Worm (Caenorhabditis elegans): ENCODE measurements around the gene F17E9.5.

The F17E9.5 gene

DNA sequence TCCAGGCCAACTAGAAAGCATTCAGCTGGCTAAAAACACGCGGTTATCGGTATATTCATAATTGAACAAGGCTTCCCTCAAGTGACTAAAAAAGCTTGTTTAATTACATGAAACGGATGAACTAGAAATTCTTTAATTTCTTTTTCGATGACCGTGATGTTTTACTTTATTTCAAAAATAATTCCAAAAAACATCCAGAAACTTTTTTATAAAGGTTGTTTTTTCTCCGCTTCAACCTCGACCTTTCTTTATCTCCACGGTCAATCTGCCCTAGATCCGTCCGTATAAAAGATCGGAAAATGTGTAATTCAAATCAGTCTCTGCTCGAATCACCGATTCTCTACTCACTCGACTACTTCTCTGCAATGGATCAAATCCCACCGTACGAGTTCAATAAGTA is at the start of gene F17E9.5:
TSS of gene F17E9.5 (plus strand) at position 301 of the 400 bp plus-strand sequence.
- no peak for TF ChIP-seq egl-27 (tag; optimal IDR thresholded peaks at IDR 0.05)
- TF ChIP-seq nhr-12 (tag; optimal IDR thresholded peaks at IDR 0.05), result no peak
- TF ChIP-seq crh-2 (tag; optimal IDR thresholded peaks at IDR 0.05), result no peak
- no peak for TF ChIP-seq ztf-1 (GFP tag; conservative IDR thresholded peaks at IDR 0.05)
- no peak for TF ChIP-seq skn-1 (tag; optimal IDR thresholded peaks at IDR 0.05)
- no peak for TF ChIP-seq peb-1 (tag; optimal IDR thresholded peaks at IDR 0.05)
- TF ChIP-seq mab-5 (tag; optimal IDR thresholded peaks at IDR 0.05), result no peak
- TF ChIP-seq F13H6.1 (tag; optimal IDR thresholded peaks at IDR 0.05), result no peak
- TF ChIP-seq nhr-23 (tag; optimal IDR thresholded peaks at IDR 0.05), result no peak
- TF ChIP-seq mdl-1 (tag; optimal IDR thresholded peaks at IDR 0.05), result no peak
- TF ChIP-seq unc-55 (GFP tag; optimal IDR thresholded peaks at IDR 0.05), result no peak
- TF ChIP-seq nhr-11 (tag; optimal IDR thresholded peaks at IDR 0.05), result no peak
- no peak for TF ChIP-seq fos-1 (tag; optimal IDR thresholded peaks at IDR 0.05)
- TF ChIP-seq ceh-82 (tag; optimal IDR thresholded peaks at IDR 0.05), result no peak
- TF ChIP-seq lin-39 (tag; optimal IDR thresholded peaks at IDR 0.05), result no peak
- no peak for TF ChIP-seq blmp-1 (tag; optimal IDR thresholded peaks at IDR 0.05; ENCODE audit: insufficient read depth)
- TF ChIP-seq nhr-21 (tag; optimal IDR thresholded peaks at IDR 0.05), result no peak
- TF ChIP-seq mbf-1 (tag; optimal IDR thresholded peaks at IDR 0.05), result no peak
- TF ChIP-seq ama-1 (optimal IDR thresholded peaks at IDR 0.05), result no peak
- TF ChIP-seq nhr-6 (tag; optimal IDR thresholded peaks at IDR 0.05), result no peak

DNA sequence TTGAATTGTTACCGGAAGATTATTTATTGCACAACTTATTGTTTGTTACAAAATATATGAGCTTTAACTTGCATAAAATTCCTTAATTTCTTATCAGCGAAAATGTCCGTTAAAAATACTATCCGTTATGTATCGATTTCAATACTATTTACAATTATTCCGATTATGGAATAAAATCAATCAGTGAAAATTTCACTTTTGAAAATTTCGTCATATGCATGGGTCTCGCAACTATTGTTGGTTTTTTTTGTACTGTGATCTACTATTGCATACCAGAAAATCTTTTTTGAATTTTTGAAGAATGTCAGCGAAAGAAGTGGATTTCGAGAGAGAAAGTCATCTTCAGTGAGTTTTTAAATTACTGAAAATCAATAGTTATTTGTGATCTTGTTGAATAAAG is 48.4 kb upstream of the F17E9.5 start, which contains the start of gene nprl-3:
TSS of gene nprl-3 (plus strand) at position 301 of the 400 bp plus-strand sequence.
- TF ChIP-seq zag-1 (tag; optimal IDR thresholded peaks at IDR 0.05) (no peak), ztf-4 (tag; optimal IDR thresholded peaks at IDR 0.05) (no peak), peb-1 (tag; optimal IDR thresholded peaks at IDR 0.05) (no peak), nhr-21 (tag; optimal IDR thresholded peaks at IDR 0.05) (no peak), crh-2 (tag; optimal IDR thresholded peaks at IDR 0.05) (no peak), lsy-2 (tag; optimal IDR thresholded peaks at IDR 0.05) (no peak), nhr-12 (tag; optimal IDR thresholded peaks at IDR 0.05) (no peak), fos-1 (tag; optimal IDR thresholded peaks at IDR 0.05) (no peak), unc-55 (GFP tag; optimal IDR thresholded peaks at IDR 0.05) (no peak), sem-4 (tag; optimal IDR thresholded peaks at IDR 0.05) (no peak), dmd-4 (tag; optimal IDR thresholded peaks at IDR 0.05) (no peak), ama-1 (optimal IDR thresholded peaks at IDR 0.05) (no peak), blmp-1 (tag; optimal IDR thresholded peaks at IDR 0.05; ENCODE audit: insufficient read depth) (no peak), R02D3.7 (tag; optimal IDR thresholded peaks at IDR 0.05) (no peak)

DNA sequence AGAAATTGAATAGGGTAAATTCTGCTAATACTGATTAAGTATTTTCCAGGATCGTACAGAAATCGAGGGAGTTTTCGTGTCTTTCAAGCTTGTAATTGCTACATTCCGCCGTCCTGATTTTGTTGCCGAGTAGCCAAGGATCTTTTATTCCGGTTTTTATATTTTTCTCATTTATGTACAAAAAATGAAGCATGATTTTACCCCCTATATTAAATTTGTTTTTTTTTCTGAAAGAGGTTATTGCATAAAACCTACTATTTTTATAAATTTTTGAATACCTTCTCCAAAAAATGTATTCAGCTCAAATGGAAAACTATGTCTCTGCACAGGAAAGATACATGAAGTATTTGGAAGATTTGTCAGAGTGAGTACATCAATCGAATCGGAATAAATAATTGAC is 46.0 kb upstream of the F17E9.5 start, which contains the start of gene F35H10.6:
TSS of gene F35H10.6 (plus strand) at position 301 of the 400 bp plus-strand sequence.
- TF ChIP-seq nhr-10 (tag; optimal IDR thresholded peaks at IDR 0.05) (no peak), sma-9 (GFP tag; optimal IDR thresholded peaks at IDR 0.05) (no peak), sma-9 (tag; optimal IDR thresholded peaks at IDR 0.05) (no peak), mab-5 (tag; optimal IDR thresholded peaks at IDR 0.05) (no peak), Y55F3AM.14 (GFP tag; optimal IDR thresholded peaks at IDR 0.05) (no peak), ceh-16 (tag; optimal IDR thresholded peaks at IDR 0.05) (no peak)

DNA sequence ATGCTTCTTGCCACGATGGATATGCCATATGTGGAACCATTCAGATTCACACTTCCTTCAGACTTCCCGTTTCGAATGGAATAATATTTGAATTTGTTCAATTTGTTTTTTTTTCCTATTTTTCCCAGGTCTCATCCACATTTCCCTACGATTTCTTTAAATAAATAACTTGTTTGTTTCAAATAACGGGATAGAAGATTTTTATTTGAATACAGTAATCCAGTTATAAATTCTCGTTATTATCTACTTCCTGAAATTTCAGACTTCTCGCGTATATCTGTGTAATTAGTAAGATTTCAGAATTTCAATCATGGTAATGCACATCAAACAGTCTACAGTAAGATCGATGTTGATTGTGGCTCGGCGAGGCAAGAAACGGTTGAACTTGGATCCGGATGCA is 45.1 kb upstream of the F17E9.5 start, which contains the start of gene F35H10.5:
TSS of gene F35H10.5 (plus strand) at position 301 of the 400 bp plus-strand sequence.
- TF ChIP-seq lin-11 (tag; optimal IDR thresholded peaks at IDR 0.05) (no peak), zag-1 (tag; optimal IDR thresholded peaks at IDR 0.05) (no peak), lin-39 (tag; optimal IDR thresholded peaks at IDR 0.05) (no peak), ztf-4 (tag; optimal IDR thresholded peaks at IDR 0.05) (no peak), nhr-237 (tag; optimal IDR thresholded peaks at IDR 0.05) (no peak), elt-3 (tag; optimal IDR thresholded peaks at IDR 0.05) (no peak), crh-2 (tag; optimal IDR thresholded peaks at IDR 0.05) (no peak), nhr-77 (tag; optimal IDR thresholded peaks at IDR 0.05) (no peak), nhr-21 (tag; optimal IDR thresholded peaks at IDR 0.05) (no peak), mab-5 (tag; optimal IDR thresholded peaks at IDR 0.05) (no peak), Y55F3AM.14 (GFP tag; optimal IDR thresholded peaks at IDR 0.05) (no peak), ztf-1 (GFP tag; conservative IDR thresholded peaks at IDR 0.05) (no peak), lsy-2 (tag; optimal IDR thresholded peaks at IDR 0.05) (no peak), fos-1 (tag; optimal IDR thresholded peaks at IDR 0.05) (no peak), lin-13 (GFP tag; optimal IDR thresholded peaks at IDR 0.05) (no peak), nhr-25 (tag; optimal IDR thresholded peaks at IDR 0.05) (no peak), blmp-1 (tag; optimal IDR thresholded peaks at IDR 0.05; ENCODE audit: insufficient read depth) (no peak), sma-9 (GFP tag; optimal IDR thresholded peaks at IDR 0.05) (no peak), sma-9 (tag; optimal IDR thresholded peaks at IDR 0.05) (no peak)
